Worm (Caenorhabditis elegans): ENCODE measurements around the gene prdh-1.
A peak's percentile ranks its signal among the peaks of the same experiment; 100 is the strongest.

The prdh-1 gene

DNA sequence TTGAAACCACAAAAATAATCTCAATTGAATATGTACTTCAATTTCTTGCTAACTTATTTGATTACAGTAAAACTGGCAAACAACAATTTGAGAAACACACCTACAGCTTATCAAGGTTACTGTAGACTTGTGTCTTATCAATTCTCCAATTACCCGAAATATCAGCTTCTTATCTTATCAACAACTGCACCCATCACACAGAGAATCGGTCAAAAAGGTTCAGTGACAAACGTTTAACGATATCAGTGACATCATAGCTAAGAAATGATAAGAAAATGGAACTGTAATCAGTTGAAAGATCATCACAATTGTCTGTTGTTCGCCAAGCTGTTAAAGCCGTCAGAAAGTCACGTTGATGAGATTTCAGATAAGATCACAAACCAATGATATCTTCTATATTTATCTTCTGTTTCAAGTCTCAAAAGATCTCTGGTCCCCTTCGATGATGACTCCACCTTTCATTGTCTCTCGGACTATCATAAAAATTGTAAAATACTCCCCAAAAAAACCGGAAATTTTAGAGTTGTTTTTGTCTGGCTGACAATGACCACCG, 42.9 kb upstream of the prdh-1 start (continued):
- TF ChIP-seq lin-14 (GFP tag; optimal IDR thresholded peaks at IDR 0.05) (no peak), nhr-237 (tag; optimal IDR thresholded peaks at IDR 0.05) (no peak), C16A3.4 (tag; optimal IDR thresholded peaks at IDR 0.05) (no peak), tlp-1 (tag; optimal IDR thresholded peaks at IDR 0.05) (peak; percentile 90), mdl-1 (tag; optimal IDR thresholded peaks at IDR 0.05) (peak in 1 of 2 experiments; percentile 37), ceh-63 (GFP tag; optimal IDR thresholded peaks at IDR 0.05) (no peak), efl-3 (GFP tag; optimal IDR thresholded peaks at IDR 0.05) (no peak), elt-2 (tag; optimal IDR thresholded peaks at IDR 0.05) (peak; percentile 100), hlh-17 (GFP tag; optimal IDR thresholded peaks at IDR 0.05; ENCODE audit: borderline replicate concordance) (no peak), nhr-85 (tag) (peak; percentile 83), nhr-77 (tag; optimal IDR thresholded peaks at IDR 0.05) (peak; percentile 14), lin-39 (tag; optimal IDR thresholded peaks at IDR 0.05) (no peak), fkh-4 (tag; optimal IDR thresholded peaks at IDR 0.05; ENCODE audit: borderline replicate concordance) (no peak)

ce11 chrIV:13912929-13913328, 36.5 kb upstream of the prdh-1 start, which contains the start of gene Y37A1A.2:
Gene Y37A1A.2, minus strand, starts transcription at chrIV:13913029.
- TF ChIP-seq mab-9 (GFP tag; IDR thresholded peaks at IDR 0.05), result no peak
- TF ChIP-seq fos-1 (tag; optimal IDR thresholded peaks at IDR 0.05), result no peak
- TF ChIP-seq irx-1 (tag; optimal IDR thresholded peaks at IDR 0.05), result no peak
- TF ChIP-seq hlh-17 (GFP tag; optimal IDR thresholded peaks at IDR 0.05; ENCODE audit: borderline replicate concordance), result no peak
- no peak for TF ChIP-seq nhr-84 (tag; optimal IDR thresholded peaks at IDR 0.05)

- TF ChIP-seq vab-15 (tag; optimal IDR thresholded peaks at IDR 0.05), result no peak
- peak; percentile 72 for TF ChIP-seq snu-23 (GFP tag; optimal IDR thresholded peaks at IDR 0.05)
- peak; percentile 67 for TF ChIP-seq grh-1 (GFP tag; IDR thresholded peaks at IDR 0.05)
- peak; percentile 7 for TF ChIP-seq skn-1 (tag; optimal IDR thresholded peaks at IDR 0.05)
- peak; percentile 72 for TF ChIP-seq tbx-2 (tag; optimal IDR thresholded peaks at IDR 0.05)
- TF ChIP-seq nhr-19 (GFP tag; conservative IDR thresholded peaks at IDR 0.05), result peak; percentile 87
- TF ChIP-seq nhr-90 (tag; optimal IDR thresholded peaks at IDR 0.05; ENCODE audit: poor library complexity), result peak; percentile 68
- peak; percentile 78 for TF ChIP-seq nhr-71 (tag; optimal IDR thresholded peaks at IDR 0.05)
- peak; percentile 77 for TF ChIP-seq blmp-1 (tag; optimal IDR thresholded peaks at IDR 0.05)
- TF ChIP-seq lin-35 (GFP tag; optimal IDR thresholded peaks at IDR 0.05), result peak in 1 of 2 experiments; percentile 58
- no peak for TF ChIP-seq ceh-8 (GFP tag; optimal IDR thresholded peaks at IDR 0.05)
- no peak for TF ChIP-seq efl-1 (optimal IDR thresholded peaks at IDR 0.05)
- peak in 1 of 2 experiments; percentile 52 for TF ChIP-seq efl-1 (GFP tag; optimal IDR thresholded peaks at IDR 0.05 in 1 of 2)
- no peak for TF ChIP-seq isw-1 (GFP tag; IDR thresholded peaks at IDR 0.05)
- TF ChIP-seq elt-3 (tag; optimal IDR thresholded peaks at IDR 0.05), result peak in 4 of 6 experiments; percentile 20 to 94 (median 56)
- TF ChIP-seq sup-37 (GFP tag; optimal IDR thresholded peaks at IDR 0.05), result no peak
- peak; percentile 92 for TF ChIP-seq nhr-85 (tag)
- peak in 1 of 3 experiments; percentile 8 for TF ChIP-seq dpl-1 (GFP tag; optimal IDR thresholded peaks at IDR 0.05)
- TF ChIP-seq nhr-20 (tag; optimal IDR thresholded peaks at IDR 0.05), result peak; percentile 92
Observed at ce11 chrIV:13910931-13911330, 34.5 kb upstream of the prdh-1 start.

DNA sequence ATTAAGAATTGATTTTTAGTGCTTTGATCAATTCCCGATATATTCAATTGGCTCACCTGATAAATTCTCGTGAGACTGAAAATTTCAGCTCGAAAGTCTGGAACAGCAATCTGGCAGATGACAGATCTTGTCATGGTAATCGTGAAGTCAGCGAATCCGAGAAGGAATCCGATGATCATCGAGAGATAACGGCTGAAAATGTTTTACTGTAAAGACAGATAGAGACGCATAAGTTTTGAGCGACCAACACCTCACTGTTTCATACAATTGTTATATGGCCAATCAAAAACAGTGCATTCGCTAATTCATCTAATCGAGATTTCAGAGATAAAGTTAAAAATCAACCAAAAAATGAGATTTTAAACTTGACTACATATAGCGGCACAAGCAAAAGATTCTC, 30.0 kb upstream of the prdh-1 start:
- TF ChIP-seq tbx-2 (tag; optimal IDR thresholded peaks at IDR 0.05), result no peak

- TF ChIP-seq lin-15B (tag; optimal IDR thresholded peaks at IDR 0.05), result no peak
- TF ChIP-seq nhr-85 (tag), result peak; percentile 52
- TF ChIP-seq blmp-1 (tag; optimal IDR thresholded peaks at IDR 0.05), result peak; percentile 15
Observed at ce11 chrIV:13902774-13903173, 26.4 kb upstream of the prdh-1 start, which contains the start of gene Y37A1A.3. Gene Y37A1A.3, minus strand, starts transcription at chrIV:13902874.
